Fruit fly (Drosophila melanogaster): Measurements from ENCODE around the gene CG15167.

DNA sequence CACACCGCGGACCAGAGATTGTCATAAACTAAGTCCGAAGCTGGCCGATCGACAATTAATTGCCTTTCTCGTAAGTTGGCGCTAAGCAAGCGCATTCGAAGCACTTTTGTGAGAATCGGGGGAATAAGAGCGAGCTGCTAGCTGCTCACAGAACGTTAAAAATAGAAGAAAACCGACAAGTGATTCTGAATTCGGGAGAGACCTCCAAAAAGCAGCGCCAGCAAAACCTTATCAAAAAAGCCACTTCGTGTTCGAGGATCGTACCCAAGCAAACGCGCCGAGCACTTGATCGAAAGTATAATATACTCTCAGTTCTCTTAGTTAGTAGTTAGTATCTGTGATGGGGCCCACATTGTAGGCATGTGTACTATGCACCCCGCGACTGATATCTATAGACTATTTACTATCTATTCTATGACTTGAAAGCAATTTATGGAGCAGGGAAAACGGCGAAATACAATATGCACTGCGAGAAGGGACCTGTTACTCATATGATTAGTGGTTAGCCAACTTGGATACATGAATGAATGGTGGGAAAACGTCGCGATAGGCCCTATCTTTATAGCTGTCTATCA, 47.3 kb downstream of the CG15167 start:
- TF ChIP-seq CG8478 (optimal IDR thresholded peaks at IDR 0.05): no peak
- no peak for TF ChIP-seq psq (optimal IDR thresholded peaks at IDR 0.05)
- TF ChIP-seq pan (optimal IDR thresholded peaks at IDR 0.05): no peak
- no peak for TF ChIP-seq Dll (optimal IDR thresholded peaks at IDR 0.05)

Measured in whole organism.